Fruit fly (Drosophila melanogaster): Measurements from ENCODE around the gene aust.

aust gene

dm6 chr2L:9207133-9207532 lies 43.7 kb downstream of the aust start:
- TF ChIP-seq Hr78 (GFP tag; optimal IDR thresholded peaks at IDR 0.05) = no peak
- no peak for TF ChIP-seq fru (GFP tag; optimal IDR thresholded peaks at IDR 0.05)
- TF ChIP-seq sv (GFP tag; optimal IDR thresholded peaks at IDR 0.05) = no peak
- TF ChIP-seq jim (GFP tag; optimal IDR thresholded peaks at IDR 0.05) = no peak
- no peak for TF ChIP-seq dl (GFP tag; optimal IDR thresholded peaks at IDR 0.05; ENCODE audit: insufficient read depth in 1 of 2, partially characterized antibody in 2 of 2)
- no peak for TF ChIP-seq Dfd (GFP tag; optimal IDR thresholded peaks at IDR 0.05)
- TF ChIP-seq Hnf4 (GFP tag; optimal IDR thresholded peaks at IDR 0.05) = no peak
- TF ChIP-seq Abd-B (GFP tag; optimal IDR thresholded peaks at IDR 0.05) = no peak
- TF ChIP-seq Hr83 (GFP tag; optimal IDR thresholded peaks at IDR 0.05; ENCODE audit: poor library complexity, severe bottlenecking) = no peak
- TF ChIP-seq CG9705 (GFP tag; optimal IDR thresholded peaks at IDR 0.05) = no peak
- no peak for TF ChIP-seq brk (GFP tag; optimal IDR thresholded peaks at IDR 0.05)
- TF ChIP-seq GATAd (GFP tag; optimal IDR thresholded peaks at IDR 0.05) = no peak
- peak; percentile 3 for TF ChIP-seq woc (GFP tag; optimal IDR thresholded peaks at IDR 0.05)
- TF ChIP-seq br (GFP tag; optimal IDR thresholded peaks at IDR 0.05) = no peak
- TF ChIP-seq tai (GFP tag; optimal IDR thresholded peaks at IDR 0.05) = peak; percentile 43
- no peak for TF ChIP-seq Myc (optimal IDR thresholded peaks at IDR 0.05)
- TF ChIP-seq CrebA (GFP tag; optimal IDR thresholded peaks at IDR 0.05; ENCODE audit: borderline replicate concordance) = no peak
- no peak for TF ChIP-seq HLH106 (tag; optimal IDR thresholded peaks at IDR 0.05)
- no peak for TF ChIP-seq psq (GFP tag; optimal IDR thresholded peaks at IDR 0.05)
- TF ChIP-seq Sp1 (GFP tag; optimal IDR thresholded peaks at IDR 0.05) = no peak
- TF ChIP-seq h (GFP tag; optimal IDR thresholded peaks at IDR 0.05) = peak; percentile 2
- no peak for TF ChIP-seq pan (optimal IDR thresholded peaks at IDR 0.05)
- no peak for TF ChIP-seq ey (GFP tag; optimal IDR thresholded peaks at IDR 0.05)
- no peak for TF ChIP-seq dsf (GFP tag; optimal IDR thresholded peaks at IDR 0.05; ENCODE audit: borderline replicate concordance)
- TF ChIP-seq lola (GFP tag; optimal IDR thresholded peaks at IDR 0.05) = no peak
- TF ChIP-seq dmrt93B (GFP tag; optimal IDR thresholded peaks at IDR 0.05) = no peak
- no peak for TF ChIP-seq N (GFP tag; optimal IDR thresholded peaks at IDR 0.05)
- no peak for TF ChIP-seq OdsH (GFP tag; optimal IDR thresholded peaks at IDR 0.05)
- TF ChIP-seq CG32264 (GFP tag; optimal IDR thresholded peaks at IDR 0.05) = no peak
- peak; percentile 12 for TF ChIP-seq rgr (GFP tag; optimal IDR thresholded peaks at IDR 0.05)
- no peak for TF ChIP-seq Mio (GFP tag; optimal IDR thresholded peaks at IDR 0.05)
- no peak for TF ChIP-seq Rel (GFP tag; optimal IDR thresholded peaks at IDR 0.05)
- no peak for TF ChIP-seq Rel (tag; optimal IDR thresholded peaks at IDR 0.05)
- TF ChIP-seq foxo (GFP tag; optimal IDR thresholded peaks at IDR 0.05) = peak in 1 of 2 experiments; percentile 2
- TF ChIP-seq Dif (GFP tag; optimal IDR thresholded peaks at IDR 0.05; ENCODE audit: partially characterized antibody) = no peak

DNA sequence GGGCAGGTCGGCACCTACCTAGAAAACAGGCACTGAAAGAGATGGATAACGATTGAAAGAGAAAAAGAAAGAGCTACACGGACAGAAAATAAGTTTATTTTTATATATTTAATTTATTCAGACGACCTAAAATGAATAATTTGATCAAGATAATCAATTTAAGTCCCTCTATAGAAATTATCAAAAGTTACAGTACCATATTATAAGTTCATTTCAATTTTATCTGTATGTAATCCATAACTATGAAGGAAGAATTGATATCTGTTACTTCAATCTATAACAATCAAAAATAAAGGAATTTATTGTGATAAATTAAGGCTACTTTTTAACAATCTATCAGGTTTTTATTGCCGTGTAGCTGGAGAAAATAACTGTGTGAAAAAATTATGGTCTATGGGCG lies 44.4 kb downstream of the aust start:
- TF ChIP-seq Hr78 (GFP tag; optimal IDR thresholded peaks at IDR 0.05) (no peak), rgr (GFP tag; optimal IDR thresholded peaks at IDR 0.05) (no peak), Hr83 (GFP tag; optimal IDR thresholded peaks at IDR 0.05; ENCODE audit: poor library complexity, severe bottlenecking) (no peak), tai (GFP tag; optimal IDR thresholded peaks at IDR 0.05) (no peak)

dm6 chr2L:9205133-9205615 lies 45.7 kb downstream of the aust start:
- TF ChIP-seq dsf (GFP tag; optimal IDR thresholded peaks at IDR 0.05; ENCODE audit: borderline replicate concordance) (no peak), pan (optimal IDR thresholded peaks at IDR 0.05) (no peak), br (GFP tag; optimal IDR thresholded peaks at IDR 0.05) (peak; percentile 37), tai (GFP tag; optimal IDR thresholded peaks at IDR 0.05) (peak; percentile 69), Jra (GFP tag; optimal IDR thresholded peaks at IDR 0.05) (peak; percentile 20), Hr83 (GFP tag; optimal IDR thresholded peaks at IDR 0.05; ENCODE audit: poor library complexity, severe bottlenecking) (peak; percentile 25), lola (GFP tag; optimal IDR thresholded peaks at IDR 0.05) (no peak), psq (GFP tag; optimal IDR thresholded peaks at IDR 0.05) (peak; percentile 72), rgr (GFP tag; optimal IDR thresholded peaks at IDR 0.05) (peak; percentile 51), Dfd (GFP tag; optimal IDR thresholded peaks at IDR 0.05) (no peak), GATAd (GFP tag; optimal IDR thresholded peaks at IDR 0.05) (no peak), N (GFP tag; optimal IDR thresholded peaks at IDR 0.05) (no peak), OdsH (GFP tag; optimal IDR thresholded peaks at IDR 0.05) (peak; percentile 31), CG32264 (GFP tag; optimal IDR thresholded peaks at IDR 0.05) (peak; percentile 66), Rel (GFP tag; optimal IDR thresholded peaks at IDR 0.05) (peak; percentile 97), Rel (tag; optimal IDR thresholded peaks at IDR 0.05) (peak; percentile 69), Sp1 (GFP tag; optimal IDR thresholded peaks at IDR 0.05) (peak; percentile 52), Myc (optimal IDR thresholded peaks at IDR 0.05) (no peak), dl (GFP tag; optimal IDR thresholded peaks at IDR 0.05; ENCODE audit: insufficient read depth in 1 of 2, partially characterized antibody in 2 of 2) (peak; percentile 75 to 78), sv (GFP tag; optimal IDR thresholded peaks at IDR 0.05) (no peak), ey (GFP tag; optimal IDR thresholded peaks at IDR 0.05) (no peak), Abd-B (GFP tag; optimal IDR thresholded peaks at IDR 0.05) (no peak), fru (GFP tag; optimal IDR thresholded peaks at IDR 0.05) (peak; percentile 39), dmrt93B (GFP tag; optimal IDR thresholded peaks at IDR 0.05) (no peak), HLH106 (tag; optimal IDR thresholded peaks at IDR 0.05) (no peak), Dif (GFP tag; optimal IDR thresholded peaks at IDR 0.05; ENCODE audit: partially characterized antibody) (peak; percentile 81), woc (GFP tag; optimal IDR thresholded peaks at IDR 0.05) (peak; percentile 58), h (GFP tag; optimal IDR thresholded peaks at IDR 0.05) (peak; percentile 65), Vsx2 (GFP tag; optimal IDR thresholded peaks at IDR 0.05; ENCODE audit: partially characterized antibody) (peak; percentile 30), usp (GFP tag; optimal IDR thresholded peaks at IDR 0.05) (no peak), brk (GFP tag; optimal IDR thresholded peaks at IDR 0.05) (peak; percentile 89), Mio (GFP tag; optimal IDR thresholded peaks at IDR 0.05) (no peak), sage (GFP tag; optimal IDR thresholded peaks at IDR 0.05) (peak; percentile 88), CG9705 (GFP tag; optimal IDR thresholded peaks at IDR 0.05) (no peak), jim (GFP tag; optimal IDR thresholded peaks at IDR 0.05) (peak; percentile 16), CrebA (GFP tag; optimal IDR thresholded peaks at IDR 0.05; ENCODE audit: borderline replicate concordance) (peak; percentile 92), Hr78 (GFP tag; optimal IDR thresholded peaks at IDR 0.05) (no peak), foxo (GFP tag; optimal IDR thresholded peaks at IDR 0.05) (peak in 1 of 2 experiments; percentile 92), Hnf4 (GFP tag; optimal IDR thresholded peaks at IDR 0.05) (peak; percentile 43)
